Fruit fly (Drosophila melanogaster) whole organism: ENCODE measurements around the gene CG12746.

ENCODE experiments used
- CG8478 ChIP-seq: fragments of >200 bp; optimal IDR thresholded peaks from 2 replicates; lab custom pipeline; 2018; ENCODE audit warnings: inconsistent platforms
- Dll ChIP-seq: fragments of >200 bp; optimal IDR thresholded peaks from 2 replicates; lab custom pipeline; 2017
- psq ChIP-seq: fragments of >200 bp; optimal IDR thresholded peaks from 2 replicates; lab custom pipeline; 2017
- usp ChIP-seq: fragments of >200 bp; optimal IDR thresholded peaks from 2 replicates; lab custom pipeline; 2017; ENCODE audit warnings: missing biosample characterization, missing genetic modification characterization, mixed read lengths

DNA sequence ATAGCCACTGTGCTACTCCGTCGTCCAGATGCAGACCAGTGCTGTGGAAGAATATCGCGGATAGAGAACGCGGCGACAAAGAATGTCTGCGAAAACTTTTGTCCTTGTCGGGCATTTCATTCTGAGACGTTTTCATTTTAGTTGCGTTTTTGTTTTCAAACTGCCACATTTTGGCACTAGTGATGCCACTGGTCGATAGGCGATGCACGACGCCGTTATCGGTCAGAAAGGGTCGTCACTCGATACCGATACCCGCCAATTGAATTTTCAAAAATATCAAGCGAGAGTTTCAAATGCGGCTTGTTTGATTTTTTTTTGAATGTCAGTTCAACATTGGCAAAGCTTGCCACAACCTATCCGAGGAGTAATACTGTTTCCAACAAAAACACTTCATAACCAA is 14.2 kb upstream of the CG12746 start:
- TF ChIP-seq psq (lab: Kevin White, UChicago), result no peak
- TF ChIP-seq usp (GFP tag; lab: Kevin White, UChicago), result no peak
- TF ChIP-seq Dll (lab: Kevin White, UChicago), result no peak
- no peak for TF ChIP-seq CG8478 (lab: Kevin White, UChicago)
